Worm (Caenorhabditis elegans): Measurements from ENCODE around the gene F44E5.5.

Gene F44E5.5

ce11 chrII:11729757-11730535 is 29.5 kb upstream of the F44E5.5 start:
- TF ChIP-seq ceh-82 (tag; optimal IDR thresholded peaks at IDR 0.05): no peak
- no peak for TF ChIP-seq ZK546.5 (tag; optimal IDR thresholded peaks at IDR 0.05)
- TF ChIP-seq unc-39 (tag; optimal IDR thresholded peaks at IDR 0.05): no peak
- TF ChIP-seq ceh-9 (tag; optimal IDR thresholded peaks at IDR 0.05): no peak
- TF ChIP-seq hmg-11 (tag; optimal IDR thresholded peaks at IDR 0.05): no peak
- no peak for TF ChIP-seq nhr-77 (tag; optimal IDR thresholded peaks at IDR 0.05)
- TF ChIP-seq lin-15B (tag; optimal IDR thresholded peaks at IDR 0.05): no peak
- no peak for TF ChIP-seq nhr-23 (tag; optimal IDR thresholded peaks at IDR 0.05)
- no peak for TF ChIP-seq daf-12 (tag; optimal IDR thresholded peaks at IDR 0.05)
- TF ChIP-seq nfya-1 (tag; optimal IDR thresholded peaks at IDR 0.05; ENCODE audit: insufficient read depth): no peak
- TF ChIP-seq nhr-25 (tag; optimal IDR thresholded peaks at IDR 0.05): no peak
- no peak for TF ChIP-seq egl-27 (tag; optimal IDR thresholded peaks at IDR 0.05)
- TF ChIP-seq ztf-4 (tag; optimal IDR thresholded peaks at IDR 0.05): no peak
- TF ChIP-seq ceh-28 (tag; optimal IDR thresholded peaks at IDR 0.05): no peak
- no peak for TF ChIP-seq pqm-1 (tag; optimal IDR thresholded peaks at IDR 0.05)

DNA sequence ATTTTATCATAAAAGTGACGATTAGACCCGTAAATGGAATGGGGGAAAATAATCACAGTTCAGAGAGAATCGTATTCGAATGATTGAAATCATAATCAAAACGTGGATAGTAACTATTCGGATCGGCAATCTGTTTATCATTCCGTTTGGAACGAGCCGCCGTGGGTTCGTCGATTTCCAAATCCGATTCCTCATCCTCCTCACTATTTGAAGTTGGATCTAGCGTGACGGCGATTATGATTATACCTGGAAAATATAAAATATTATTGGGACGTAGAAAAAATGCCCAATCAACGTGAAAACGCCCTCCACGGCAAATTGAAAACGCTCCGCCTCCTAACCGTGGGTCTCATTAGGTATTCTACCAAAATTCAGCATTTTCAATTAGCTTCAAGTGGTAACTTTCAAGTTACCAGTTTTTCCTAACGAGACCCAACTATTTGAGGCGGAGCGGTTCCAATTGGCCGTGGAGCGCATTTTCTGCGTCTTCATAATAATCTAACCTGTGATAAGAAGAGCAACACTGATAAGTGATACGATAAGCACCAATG is 28.2 kb upstream of the F44E5.5 start:
- no peak for TF ChIP-seq eor-1 (tag; optimal IDR thresholded peaks at IDR 0.05)
- TF ChIP-seq nhr-43 (tag; optimal IDR thresholded peaks at IDR 0.05; ENCODE audit: poor library complexity, severe bottlenecking): peak; percentile 4
- peak; percentile 88 for TF ChIP-seq ama-1 (optimal IDR thresholded peaks at IDR 0.05)
- TF ChIP-seq elt-2 (tag; optimal IDR thresholded peaks at IDR 0.05): peak; percentile 62
- TF ChIP-seq lsy-12 (tag; optimal IDR thresholded peaks at IDR 0.05): peak; percentile 25
- TF ChIP-seq nhr-12 (tag; optimal IDR thresholded peaks at IDR 0.05): no peak
- TF ChIP-seq daf-12 (tag; optimal IDR thresholded peaks at IDR 0.05): no peak

ce11 chrII:11732513-11732912 is 26.9 kb upstream of the F44E5.5 start, which contains the start of gene F13D12.8:
Gene F13D12.8, minus strand, starts transcription at chrII:11732594.
- peak; percentile 23 for TF ChIP-seq lin-39 (tag; optimal IDR thresholded peaks at IDR 0.05)
- TF ChIP-seq snpc-4 (tag; optimal IDR thresholded peaks at IDR 0.05): peak; percentile 2
- TF ChIP-seq ama-1 (optimal IDR thresholded peaks at IDR 0.05): no peak

- TF ChIP-seq nhr-23 (tag; optimal IDR thresholded peaks at IDR 0.05) (no peak), elt-1 (tag; optimal IDR thresholded peaks at IDR 0.05) (peak; percentile 74)
These were observed 25.6 kb upstream of the F44E5.5 start for ce11 chrII:11733850-11734249.

DNA sequence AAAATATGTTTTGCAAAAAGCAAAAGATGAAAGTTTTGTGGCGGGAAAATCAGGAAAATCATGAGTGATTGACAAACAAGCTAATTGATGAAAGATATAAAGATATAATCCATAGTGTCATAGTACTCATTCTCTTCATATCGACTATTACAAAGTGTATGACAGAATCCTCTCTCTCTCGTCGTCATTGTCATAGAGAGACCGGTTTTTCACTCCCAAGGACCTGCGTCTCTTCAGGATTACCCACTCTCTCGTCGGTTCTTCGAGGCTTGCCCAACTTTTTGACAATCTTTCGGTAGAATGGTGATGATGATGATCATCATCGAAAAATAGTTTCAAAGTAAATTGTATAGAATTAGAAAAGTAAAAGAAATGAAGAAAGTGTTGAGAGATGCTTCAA is 22.1 kb upstream of the F44E5.5 start:
- peak; percentile 83 for TF ChIP-seq nhr-23 (tag; optimal IDR thresholded peaks at IDR 0.05)
- no peak for TF ChIP-seq nhr-76 (tag; optimal IDR thresholded peaks at IDR 0.05)
- peak; percentile 17 for TF ChIP-seq unc-62 (GFP tag; optimal IDR thresholded peaks at IDR 0.05)
- peak; percentile 79 for TF ChIP-seq nhr-43 (tag; optimal IDR thresholded peaks at IDR 0.05; ENCODE audit: poor library complexity, severe bottlenecking)
- peak; percentile 88 for TF ChIP-seq nhr-25 (tag; optimal IDR thresholded peaks at IDR 0.05)
- TF ChIP-seq daf-12 (tag; optimal IDR thresholded peaks at IDR 0.05): no peak
- TF ChIP-seq nfya-1 (tag; optimal IDR thresholded peaks at IDR 0.05; ENCODE audit: insufficient read depth): peak; percentile 36

DNA sequence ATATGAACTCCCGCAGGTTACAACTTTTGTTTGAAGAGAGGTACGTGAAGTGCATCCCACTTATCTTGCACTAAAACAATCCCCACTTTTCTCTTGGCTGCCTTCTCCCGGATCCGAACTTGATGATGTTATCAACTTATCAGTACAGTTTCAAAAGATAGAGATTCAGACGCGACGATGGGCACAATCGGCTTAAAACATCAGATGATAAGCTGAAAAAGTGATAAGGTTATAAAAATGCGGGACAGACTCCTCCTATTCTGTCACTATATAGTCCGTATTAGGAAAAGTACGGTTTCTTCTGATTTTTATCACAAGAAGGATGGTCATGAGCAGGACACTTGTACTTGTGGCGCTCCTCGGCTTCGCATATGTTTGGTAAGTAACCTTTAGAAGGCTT is 20.3 kb upstream of the F44E5.5 start, which contains the start of gene ctsa-1.2:
ctsa-1.2 (plus strand) TSS at position 160 of the 400 bp plus-strand sequence.
- TF ChIP-seq fkh-2 (tag; optimal IDR thresholded peaks at IDR 0.05) (no peak), ceh-82 (tag; optimal IDR thresholded peaks at IDR 0.05) (no peak), elt-2 (tag; optimal IDR thresholded peaks at IDR 0.05) (peak; percentile 94), ztf-4 (tag; optimal IDR thresholded peaks at IDR 0.05) (no peak), pqm-1 (tag; optimal IDR thresholded peaks at IDR 0.05) (peak; percentile 94), hmg-11 (tag; optimal IDR thresholded peaks at IDR 0.05) (no peak), ZK546.5 (tag; optimal IDR thresholded peaks at IDR 0.05) (no peak), sea-2 (GFP tag; optimal IDR thresholded peaks at IDR 0.05) (no peak), nhr-237 (tag; optimal IDR thresholded peaks at IDR 0.05) (no peak)

All from whole organism, L3 larva.